Fruit fly (Drosophila melanogaster) whole organism, embryonic: Measurements from ENCODE around the gene MtnD.

ENCODE experiments used
- Ada2b ChIP-seq: fragments of 200-800 bp; sonication (Bioruptor generic); IDR thresholded peaks from 2 replicates; pipeline ENCODE4 v1.3.6; 2022; ENCODE audit warnings: missing biosample characterization, missing genetic modification characterization
- CG1024 ChIP-seq: fragments of 200-800 bp; sonication (Bioruptor generic); IDR thresholded peaks from 2 replicates; pipeline ENCODE4 v1.3.6; 2022; ENCODE audit warnings: missing biosample characterization, missing genetic modification characterization
- CG10274 ChIP-seq: fragments of 200-800 bp; sonication (Bioruptor generic); optimal IDR thresholded peaks from 3 replicates; lab custom pipeline; 2017; ENCODE audit warnings: missing biosample characterization, mild to moderate bottlenecking, missing genetic modification characterization
- CG10366 ChIP-seq: fragments of 200-800 bp; sonication (Bioruptor generic); IDR thresholded peaks from 2 replicates; pipeline ENCODE4 v1.3.6; 2022; ENCODE audit warnings: missing biosample characterization, missing genetic modification characterization
- CG10431 ChIP-seq: fragments of 200-800 bp; sonication (Bioruptor generic); optimal IDR thresholded peaks from 3 replicates; lab custom pipeline; 2018; ENCODE audit warnings: missing biosample characterization, mild to moderate bottlenecking, missing genetic modification characterization
- CG10959 ChIP-seq: fragments of 200-800 bp; sonication (Bioruptor generic); IDR thresholded peaks from 2 replicates; pipeline ENCODE4 v1.3.6; 2022; ENCODE audit warnings: missing biosample characterization, missing genetic modification characterization
- CG12659 ChIP-seq: fragments of 200-800 bp; sonication (Bioruptor generic); optimal IDR thresholded peaks from 3 replicates; lab custom pipeline; 2017; ENCODE audit warnings: mild to moderate bottlenecking, missing biosample characterization, missing genetic modification reagents, missing genetic modification characterization
- CG12744 ChIP-seq: fragments of 200-800 bp; sonication (Bioruptor generic); optimal IDR thresholded peaks from 2 replicates; lab custom pipeline; 2016; ENCODE audit warnings: missing biosample characterization, missing genetic modification characterization
- CG13624 ChIP-seq: fragments of 200-800 bp; sonication (Bioruptor generic); optimal IDR thresholded peaks from 2 replicates; lab custom pipeline; 2016; ENCODE audit warnings: missing biosample characterization, missing genetic modification characterization
- CG13775 ChIP-seq: fragments of 200-800 bp; sonication (Bioruptor generic); optimal IDR thresholded peaks from 3 replicates; lab custom pipeline; 2017; ENCODE audit warnings: missing biosample characterization, mild to moderate bottlenecking, missing genetic modification characterization
- CG14667 ChIP-seq: fragments of 200-800 bp; sonication (Bioruptor generic); IDR thresholded peaks from 2 replicates; pipeline ENCODE4 v1.3.6; 2022; ENCODE audit warnings: missing biosample characterization, missing genetic modification characterization
- CG15479 ChIP-seq: fragments of 200-800 bp; sonication (Bioruptor generic); optimal IDR thresholded peaks from 3 replicates; lab custom pipeline; 2019; ENCODE audit warnings: missing biosample characterization, mild to moderate bottlenecking, missing genetic modification characterization, moderate library complexity
- CG15696 ChIP-seq: fragments of 200-800 bp; sonication (Bioruptor generic); optimal IDR thresholded peaks from 2 replicates; lab custom pipeline; 2019; ENCODE audit warnings: missing biosample characterization, mild to moderate bottlenecking, missing genetic modification characterization, moderate library complexity
- CG17802 ChIP-seq: fragments of 200-800 bp; sonication (Bioruptor generic); optimal IDR thresholded peaks from 2 replicates; lab custom pipeline; 2018; ENCODE audit warnings: missing biosample characterization, mild to moderate bottlenecking, missing genetic modification characterization, moderate library complexity
- CG32772 ChIP-seq: fragments of 200-800 bp; sonication (Bioruptor generic); IDR thresholded peaks from 2 replicates; pipeline ENCODE4 v1.3.6; 2022; ENCODE audit warnings: missing biosample characterization, missing genetic modification characterization
- CG6654 ChIP-seq: fragments of 200-800 bp; sonication (Bioruptor generic); optimal IDR thresholded peaks from 2 replicates; lab custom pipeline; 2017; ENCODE audit warnings: missing biosample characterization, mild to moderate bottlenecking, missing genetic modification characterization
- CG6854 ChIP-seq: fragments of 200-800 bp; sonication (Bioruptor generic); optimal IDR thresholded peaks from 3 replicates; lab custom pipeline; 2017; ENCODE audit warnings: missing biosample characterization, mild to moderate bottlenecking, missing genetic modification characterization
- CG7556 ChIP-seq: fragments of 200-800 bp; sonication (Bioruptor generic); optimal IDR thresholded peaks from 2 replicates; lab custom pipeline; 2017; ENCODE audit warnings: missing biosample characterization, mild to moderate bottlenecking, missing genetic modification characterization
- CG7963 ChIP-seq: fragments of 200-800 bp; sonication (Bioruptor generic); IDR thresholded peaks from 3 replicates; pipeline ENCODE4 v1.3.6; 2022; ENCODE audit warnings: missing biosample characterization, missing genetic modification characterization; ENCODE audit not compliant: partially characterized antibody
- D ChIP-seq, 2 experiments: fragments of 200-800 bp in 1 of 2; fragments of >200 bp in 1 of 2; sonication (Bioruptor generic) in 1 of 2; optimal IDR thresholded peaks; 2 replicates in 1 of 2; 3 replicates in 1 of 2; lab custom pipeline; 2017; ENCODE audit warnings: mild to moderate bottlenecking in 1 of 2, missing biosample characterization in 1 of 2, missing genetic modification characterization in 1 of 2, missing genetic modification reagents in 1 of 2
- Dek ChIP-seq: fragments of 200-800 bp; sonication (Bioruptor generic); optimal IDR thresholded peaks from 3 replicates; lab custom pipeline; 2019; ENCODE audit warnings: missing biosample characterization, mild to moderate bottlenecking, missing genetic modification characterization, moderate library complexity
- Dip2 ChIP-seq: fragments of 200-800 bp; sonication (Bioruptor generic); IDR thresholded peaks from 2 replicates; pipeline ENCODE4 v1.3.6; 2022; ENCODE audit warnings: missing biosample characterization, missing genetic modification characterization
- Dll ChIP-seq: fragments of 200-800 bp; sonication (Bioruptor generic); IDR thresholded peaks from 4 replicates; pipeline ENCODE4 v1.3.6; 2022; ENCODE audit warnings: missing biosample characterization, missing genetic modification characterization; ENCODE audit not compliant: partially characterized antibody
- Hey ChIP-seq: fragments of 200-800 bp; sonication (Bioruptor generic); optimal IDR thresholded peaks from 3 replicates; lab custom pipeline; 2018; ENCODE audit warnings: missing biosample characterization, mild to moderate bottlenecking, missing genetic modification characterization
- Pdp1 ChIP-seq, 2 experiments: fragments of 200-800 bp; sonication (Bioruptor generic); optimal IDR thresholded peaks; 3 replicates each; lab custom pipeline; 2016; ENCODE audit warnings: missing biosample characterization in 2 of 2, missing genetic modification characterization in 2 of 2, mild to moderate bottlenecking in 1 of 2, moderate library complexity in 1 of 2
- Sox102F ChIP-seq: fragments of 200-800 bp; sonication (Bioruptor generic); optimal IDR thresholded peaks from 2 replicates; lab custom pipeline; 2018; ENCODE audit warnings: missing biosample characterization, mild to moderate bottlenecking, missing genetic modification characterization, moderate library complexity
- Taf1 ChIP-seq: fragments of 200-800 bp; sonication (Bioruptor generic); IDR thresholded peaks from 2 replicates; pipeline ENCODE4 v1.3.6; 2022; ENCODE audit warnings: missing biosample characterization, missing genetic modification characterization
- Xrp1 ChIP-seq: fragments of 200-800 bp; sonication (Bioruptor generic); IDR thresholded peaks from 2 replicates; pipeline ENCODE4 v1.3.6; 2022; ENCODE audit warnings: missing biosample characterization, missing genetic modification characterization
- cg ChIP-seq: fragments of 200-800 bp; sonication (Bioruptor generic); optimal IDR thresholded peaks from 3 replicates; lab custom pipeline; 2019; ENCODE audit warnings: missing biosample characterization, mild to moderate bottlenecking, missing genetic modification characterization, moderate library complexity
- crp ChIP-seq, 2 experiments: fragments of 200-800 bp; sonication (Bioruptor generic); optimal IDR thresholded peaks; 2 replicates in 1 of 2; 3 replicates in 1 of 2; lab custom pipeline; 2017; ENCODE audit warnings: missing biosample characterization in 2 of 2, missing genetic modification characterization in 2 of 2, mild to moderate bottlenecking in 1 of 2, moderate library complexity in 1 of 2
- fd64A ChIP-seq: fragments of 200-800 bp; sonication (Bioruptor generic); optimal IDR thresholded peaks from 3 replicates; lab custom pipeline; 2018; ENCODE audit warnings: missing biosample characterization, mild to moderate bottlenecking, missing genetic modification characterization
- gcm ChIP-seq: fragments of 200-800 bp; sonication (Bioruptor generic); optimal IDR thresholded peaks from 2 replicates; lab custom pipeline; 2019; ENCODE audit warnings: missing biosample characterization, mild to moderate bottlenecking, missing genetic modification characterization, moderate library complexity
- gsb-n ChIP-seq: fragments of 200-800 bp; sonication (Bioruptor generic); optimal IDR thresholded peaks from 3 replicates; lab custom pipeline; 2018; ENCODE audit warnings: missing biosample characterization, mild to moderate bottlenecking, missing genetic modification characterization
- ham ChIP-seq: fragments of 200-800 bp; sonication (Bioruptor generic); IDR thresholded peaks from 2 replicates; pipeline ENCODE4 v1.3.6; 2022; ENCODE audit warnings: missing biosample characterization, missing genetic modification characterization
- hb ChIP-seq: fragments of 200-800 bp; sonication (Bioruptor generic); IDR thresholded peaks from 3 replicates; pipeline ENCODE4 v1.3.6; 2022; ENCODE audit warnings: missing biosample characterization, missing genetic modification characterization; ENCODE audit not compliant: partially characterized antibody
- insv ChIP-seq, 2 experiments: fragments of 200-800 bp; sonication (Bioruptor generic); optimal IDR thresholded peaks; 3 replicates each; lab custom pipeline; 2016 to 2018; ENCODE audit warnings: missing biosample characterization in 2 of 2, missing genetic modification characterization in 2 of 2
- luna ChIP-seq: fragments of 200-800 bp; sonication (Bioruptor generic); optimal IDR thresholded peaks from 2 replicates; lab custom pipeline; 2016; ENCODE audit warnings: missing biosample characterization, missing genetic modification characterization
- prd ChIP-seq, 3 experiments: fragments of >200 bp in 2 of 3; fragments of 200-800 bp in 1 of 3; sonication (Bioruptor generic) in 1 of 3; optimal IDR thresholded peaks in 2 of 3; IDR thresholded peaks in 1 of 3; 2 replicates in 2 of 3; 3 replicates in 1 of 3; pipeline versions ENCODE4 v1.3.6 to Lab custom; 2017 to 2022; ENCODE audit warnings: missing biosample characterization in 1 of 3, missing genetic modification characterization in 1 of 3
- ranshi ChIP-seq: fragments of 200-800 bp; sonication (Bioruptor generic); IDR thresholded peaks from 2 replicates; pipeline ENCODE4 v1.3.6; 2022; ENCODE audit warnings: missing biosample characterization, missing genetic modification characterization
- sens ChIP-seq: fragments of 200-800 bp; sonication (Bioruptor generic); peaks from one replicate; lab custom pipeline; 2016; ENCODE audit warnings: missing biosample characterization, missing genetic modification characterization
- sqz ChIP-seq: fragments of 200-800 bp; sonication (Bioruptor generic); optimal IDR thresholded peaks from 3 replicates; lab custom pipeline; 2018; ENCODE audit warnings: missing biosample characterization, mild to moderate bottlenecking, missing genetic modification characterization
- ssp ChIP-seq: fragments of 200-800 bp; sonication (Bioruptor generic); IDR thresholded peaks from 2 replicates; pipeline ENCODE4 v1.3.6; 2022; ENCODE audit warnings: missing biosample characterization, missing genetic modification characterization
- sug ChIP-seq: fragments of 200-800 bp; optimal IDR thresholded peaks from 2 replicates; lab custom pipeline; 2019; ENCODE audit warnings: missing biosample characterization, mild to moderate bottlenecking, missing genetic modification characterization, moderate library complexity
- trem ChIP-seq: fragments of 200-800 bp; optimal IDR thresholded peaks from 3 replicates; lab custom pipeline; 2019; ENCODE audit warnings: missing biosample characterization, mild to moderate bottlenecking, missing genetic modification characterization, moderate library complexity
- wor ChIP-seq: fragments of 200-800 bp; sonication (Bioruptor generic); IDR thresholded peaks from 2 replicates; pipeline ENCODE4 v1.3.6; 2022; ENCODE audit warnings: missing biosample characterization, missing genetic modification characterization
- yki ChIP-seq: fragments of >200 bp; optimal IDR thresholded peaks from 3 replicates; lab custom pipeline; 2018

MtnD gene

dm6 chr3R:20557114-20557414, 22.3 kb downstream of the MtnD start:
- TF ChIP-seq gcm (GFP tag; lab: Kevin White, UChicago) (no peak), CG15479 (GFP tag; lab: Kevin White, UChicago) (peak; percentile 28), Pdp1 (GFP tag; optimal IDR thresholded peaks at IDR 0.05; lab: Kevin White, UChicago) (peak in 1 of 2 experiments; percentile 90), insv (GFP tag; optimal IDR thresholded peaks at IDR 0.05; lab: Kevin White, UChicago) (peak in 1 of 2 experiments; percentile 82), cg (peak; percentile 80), crp (GFP tag; optimal IDR thresholded peaks at IDR 0.05; lab: Kevin White, UChicago) (peak; percentile 14 to 33), CG7556 (GFP tag; lab: Kevin White, UChicago) (no peak)

- TF ChIP-seq CG6654 (no peak), wor (GFP tag; lab: Robert Waterston, UW) (peak; percentile 26; the same call in 1 of the 2 replicates), sug (tag; lab: Kevin White, UChicago) (peak; percentile 68), ham (GFP tag; lab: Robert Waterston, UW) (peak; percentile 35; the same call in 1 of the 2 replicates), prd (optimal IDR thresholded peaks at IDR 0.05; lab: Kevin White, UChicago) (no peak), prd (GFP tag; IDR thresholded peaks at IDR 0.05; lab: Robert Waterston, UW) (peak; percentile 86), ssp (peak; percentile 51), CG1024 (peak; percentile 58; the same call in 1 of the 2 replicates), Hey (tag; lab: Kevin White, UChicago) (no peak), CG10274 (no peak), yki (lab: Kevin White, UChicago) (no peak), CG13624 (peak; percentile 41), CG17802 (tag; lab: Kevin White, UChicago) (peak; percentile 5), CG6854 (GFP tag; lab: Kevin White, UChicago) (peak; percentile 57), gsb-n (tag; lab: Kevin White, UChicago) (peak; percentile 15), D (optimal IDR thresholded peaks at IDR 0.05; lab: Kevin White, UChicago) (peak; percentile 0), D (GFP tag; optimal IDR thresholded peaks at IDR 0.05; lab: Kevin White, UChicago) (peak; percentile 40), Taf1 (GFP tag; lab: Robert Waterston, UW) (peak; percentile 35; the same call in 1 of the 2 replicates), CG10431 (GFP tag; lab: Kevin White, UChicago) (peak; percentile 2), sqz (GFP tag; lab: Kevin White, UChicago) (no peak), CG12659 (GFP tag; lab: Kevin White, UChicago) (peak; percentile 78), CG12744 (GFP tag; lab: Kevin White, UChicago) (no peak), Ada2b (GFP tag; lab: Robert Waterston, UW) (peak; percentile 71), Dek (tag; lab: Kevin White, UChicago) (peak; percentile 61), sens (GFP tag; lab: Kevin White, UChicago) (peak; percentile 78), CG10366 (GFP tag; lab: Robert Waterston, UW) (peak; percentile 68), Dip2 (GFP tag; lab: Robert Waterston, UW) (no peak), trem (tag; lab: Kevin White, UChicago) (peak; percentile 37), fd64A (GFP tag; lab: Kevin White, UChicago) (no peak), CG14667 (GFP tag; lab: Robert Waterston, UW) (peak; percentile 53; the same call in 1 of the 2 replicates), Dll (no peak), ranshi (GFP tag; lab: Robert Waterston, UW) (peak; percentile 70; the same call in 1 of the 2 replicates), Sox102F (GFP tag; lab: Kevin White, UChicago) (peak; percentile 48), CG7963 (GFP tag; lab: Robert Waterston, UW) (peak; percentile 71; the same call in 2 of the 3 replicates), CG13775 (GFP tag; lab: Kevin White, UChicago) (peak; percentile 58), hb (GFP tag; lab: Robert Waterston, UW) (peak; percentile 65; the same call in 2 of the 3 replicates), Xrp1 (GFP tag; lab: Robert Waterston, UW) (peak; percentile 57), CG15696 (tag; lab: Kevin White, UChicago) (peak; percentile 42), CG32772 (peak; percentile 57; the same call in 1 of the 2 replicates), luna (GFP tag; lab: Kevin White, UChicago) (no peak), CG10959 (GFP tag; lab: Robert Waterston, UW) (peak; percentile 57)
Measured at dm6 chr3R:20557415-20558105, 22.8 kb downstream of the MtnD start, which contains the start of the genes DPCoAC and CG5180. Gene DPCoAC (minus strand): TSS chr3R:20557667. Gene CG5180 (plus strand): TSS chr3R:20557930.
